Fruit fly (Drosophila melanogaster): ENCODE measurements around the gene gzl.
A peak's percentile ranks its signal among the peaks of the same experiment; 100 is the strongest.

gzl gene

DNA sequence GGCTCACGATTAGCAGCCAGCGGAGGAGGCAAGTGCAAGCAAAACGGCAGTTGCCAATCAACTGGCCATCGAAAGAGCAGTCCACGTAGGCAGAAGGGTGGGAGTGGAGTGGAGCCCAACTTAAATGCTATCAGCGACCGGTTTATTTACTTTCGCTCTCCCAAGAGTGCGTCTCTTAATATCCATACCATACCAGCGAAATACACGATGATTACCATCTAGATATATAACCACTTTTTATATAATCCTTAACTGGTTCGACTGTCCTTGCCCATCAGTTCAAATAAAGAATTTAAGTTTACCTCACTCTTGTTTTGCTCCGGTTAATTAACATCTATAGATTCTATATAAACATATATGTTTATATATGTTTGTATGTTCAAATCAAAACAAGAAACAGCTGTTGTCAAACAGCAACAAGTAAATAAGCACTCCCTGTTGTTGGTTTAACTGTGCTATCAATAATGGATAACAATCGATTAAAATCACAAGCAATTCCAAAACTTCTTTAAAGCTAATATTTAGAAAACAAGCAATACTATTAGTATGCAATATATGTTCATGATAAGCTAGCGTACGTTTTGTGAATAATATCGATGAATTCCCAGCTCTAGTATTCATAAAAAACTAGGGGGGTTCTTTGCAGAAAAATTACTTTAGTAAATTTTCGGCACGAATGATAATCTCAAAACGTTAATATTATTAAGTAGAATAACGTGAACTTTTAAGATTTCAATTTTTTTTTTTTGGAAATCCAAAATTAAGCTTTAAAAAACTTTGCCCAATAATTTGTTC, 9.0 kb upstream of the gzl start (continued):
- peak; percentile 79 for TF ChIP-seq wek (GFP tag; optimal IDR thresholded peaks at IDR 0.05)
- no peak for TF ChIP-seq Ets65A (GFP tag)
- no peak for TF ChIP-seq CG6254 (GFP tag; optimal IDR thresholded peaks at IDR 0.05)
- TF ChIP-seq Gug (GFP tag; IDR thresholded peaks at IDR 0.05): no peak
- TF ChIP-seq luna (GFP tag; optimal IDR thresholded peaks at IDR 0.05): no peak
- no peak for TF ChIP-seq chif (GFP tag; optimal IDR thresholded peaks at IDR 0.05)
- TF ChIP-seq CG4730 (GFP tag; IDR thresholded peaks at IDR 0.05): no peak
- TF ChIP-seq eve (GFP tag; optimal IDR thresholded peaks at IDR 0.05): no peak
- peak; percentile 3 for TF ChIP-seq CG10979 (tag; optimal IDR thresholded peaks at IDR 0.05)
- TF ChIP-seq CG16863 (GFP tag; optimal IDR thresholded peaks at IDR 0.05): peak; percentile 18
- 0 out of 3 replicates have a peak, but pooled peaks have one; percentile 18 for TF ChIP-seq CG2889 (GFP tag; IDR thresholded peaks at IDR 0.05)
- TF ChIP-seq CG3407 (GFP tag; optimal IDR thresholded peaks at IDR 0.05): peak; percentile 43
- peak; percentile 72 for TF ChIP-seq CG12744 (GFP tag; optimal IDR thresholded peaks at IDR 0.05)
- TF ChIP-seq nerfin-2 (GFP tag; IDR thresholded peaks at IDR 0.05; ENCODE audit: partially characterized antibody): peak; percentile 24; the same call in 1 of the 2 replicates
- TF ChIP-seq sob (GFP tag; IDR thresholded peaks at IDR 0.05): peak; percentile 64; the same call in 1 of the 2 replicates
- peak; percentile 17 for TF ChIP-seq CG18476 (GFP tag; optimal IDR thresholded peaks at IDR 0.05)
- peak; percentile 26; the same call in 2 of the 3 replicates for TF ChIP-seq Doc3 (GFP tag; IDR thresholded peaks at IDR 0.05; ENCODE audit: partially characterized antibody)
- peak; percentile 61 for TF ChIP-seq CG1233 (GFP tag; optimal IDR thresholded peaks at IDR 0.05)
- peak; percentile 50 for TF ChIP-seq psq (GFP tag; optimal IDR thresholded peaks at IDR 0.05)
- no peak for TF ChIP-seq ham (GFP tag; IDR thresholded peaks at IDR 0.05)
- TF ChIP-seq CG3163 (GFP tag; optimal IDR thresholded peaks at IDR 0.05): no peak
- no peak for TF ChIP-seq CG4282 (GFP tag; optimal IDR thresholded peaks at IDR 0.05)
- no peak for TF ChIP-seq mld (GFP tag; IDR thresholded peaks at IDR 0.05; ENCODE audit: partially characterized antibody)
- TF ChIP-seq CG7987 (GFP tag; optimal IDR thresholded peaks at IDR 0.05): peak; percentile 79
- TF ChIP-seq CG4820 (GFP tag; optimal IDR thresholded peaks at IDR 0.05): no peak
- no peak for TF ChIP-seq pfk (GFP tag; optimal IDR thresholded peaks at IDR 0.05)
- TF ChIP-seq dmrt11E (tag; optimal IDR thresholded peaks at IDR 0.05): no peak
- peak; percentile 52 for TF ChIP-seq CG6683 (GFP tag; optimal IDR thresholded peaks at IDR 0.05)
- TF ChIP-seq tna (GFP tag; IDR thresholded peaks at IDR 0.05; ENCODE audit: partially characterized antibody): no peak
- TF ChIP-seq cato (GFP tag; optimal IDR thresholded peaks at IDR 0.05; ENCODE audit: borderline replicate concordance): no peak
- no peak; the same call in 1 of the 2 replicates for TF ChIP-seq CG10321 (GFP tag; IDR thresholded peaks at IDR 0.05)
- peak; percentile 23 for TF ChIP-seq CG2712 (tag; optimal IDR thresholded peaks at IDR 0.05)
- no peak for TF ChIP-seq CG1792 (GFP tag; optimal IDR thresholded peaks at IDR 0.05)
- no peak for TF ChIP-seq CG10959 (GFP tag; IDR thresholded peaks at IDR 0.05)
- TF ChIP-seq ab (GFP tag; optimal IDR thresholded peaks at IDR 0.05): no peak
- peak; percentile 34; the same call in 1 of the 3 replicates for TF ChIP-seq tgo (GFP tag; IDR thresholded peaks at IDR 0.05)
- TF ChIP-seq CG7556 (GFP tag; optimal IDR thresholded peaks at IDR 0.05): peak; percentile 65
- TF ChIP-seq CG9727 (GFP tag; optimal IDR thresholded peaks at IDR 0.05): peak; percentile 53
- no peak for TF ChIP-seq en (GFP tag; optimal IDR thresholded peaks at IDR 0.05)
- peak; percentile 32 for TF ChIP-seq CG33213 (GFP tag; optimal IDR thresholded peaks at IDR 0.05)
- TF ChIP-seq PHDP (tag; optimal IDR thresholded peaks at IDR 0.05): peak; percentile 75
- TF ChIP-seq CG32767 (GFP tag; IDR thresholded peaks at IDR 0.05): no peak
- no peak for TF ChIP-seq CG14667 (GFP tag; IDR thresholded peaks at IDR 0.05)
- TF ChIP-seq CG6654 (GFP tag; optimal IDR thresholded peaks at IDR 0.05): no peak
- peak; percentile 83 for TF ChIP-seq lab (GFP tag; optimal IDR thresholded peaks at IDR 0.05)
- no peak for TF ChIP-seq dmrt99B (tag; optimal IDR thresholded peaks at IDR 0.05)
- TF ChIP-seq CG11695 (GFP tag; IDR thresholded peaks at IDR 0.05): 0 out of 3 replicates have a peak, but pooled peaks have one; percentile 28
- no peak for TF ChIP-seq CG12104 (GFP tag; optimal IDR thresholded peaks at IDR 0.05)
- no peak for TF ChIP-seq CG3726 (GFP tag; IDR thresholded peaks at IDR 0.05)
